Fruit fly (Drosophila melanogaster) whole organism, prepupa: Measurements from ENCODE around the gene CG8560.

ENCODE experiments used
- Blimp-1 ChIP-seq: fragments of 200-800 bp; sonication (Bioruptor generic); optimal IDR thresholded peaks from 3 replicates; lab custom pipeline; 2017; ENCODE audit warnings: missing biosample characterization, missing genetic modification characterization, mild to moderate bottlenecking, moderate library complexity, missing genetic modification reagents
- CG10669 ChIP-seq: fragments of 200-800 bp; sonication (Bioruptor generic); optimal IDR thresholded peaks from 3 replicates; lab custom pipeline; 2018; ENCODE audit warnings: missing biosample characterization, mild to moderate bottlenecking, missing genetic modification characterization, moderate library complexity
- CG11294 ChIP-seq: fragments of 200-800 bp; sonication (Bioruptor generic); IDR thresholded peaks from 2 replicates; pipeline ENCODE4 v1.3.6; 2022; ENCODE audit warnings: missing biosample characterization, missing genetic modification characterization
- CG11762 ChIP-seq: fragments of 200-800 bp; sonication (Bioruptor generic); optimal IDR thresholded peaks from 3 replicates; lab custom pipeline; 2016; ENCODE audit warnings: missing biosample characterization, missing genetic modification characterization; ENCODE audit not compliant: insufficient read depth
- CG11902 ChIP-seq: fragments of 200-800 bp; sonication (Bioruptor generic); optimal IDR thresholded peaks from 3 replicates; lab custom pipeline; 2016; ENCODE audit warnings: missing biosample characterization, missing genetic modification characterization
- CG1621 ChIP-seq: fragments of 200-800 bp; sonication (Bioruptor generic); optimal IDR thresholded peaks from 3 replicates; lab custom pipeline; 2018; ENCODE audit warnings: missing biosample characterization, mild to moderate bottlenecking, missing genetic modification characterization
- CG16779 ChIP-seq: fragments of 200-800 bp; sonication (Bioruptor generic); optimal IDR thresholded peaks from 3 replicates; lab custom pipeline; 2017; ENCODE audit warnings: missing biosample characterization, mild to moderate bottlenecking, missing genetic modification characterization
- CG3032 ChIP-seq: fragments of 200-800 bp; optimal IDR thresholded peaks from 2 replicates; lab custom pipeline; 2019; ENCODE audit warnings: missing biosample characterization, mild to moderate bottlenecking, missing genetic modification characterization, moderate library complexity
- CG31627 ChIP-seq: fragments of 200-800 bp; sonication (Bioruptor generic); optimal IDR thresholded peaks from 3 replicates; lab custom pipeline; 2016; ENCODE audit warnings: missing biosample characterization, missing genetic modification characterization
- CG32006 ChIP-seq: fragments of 200-800 bp; sonication (Bioruptor generic); optimal IDR thresholded peaks from 3 replicates; lab custom pipeline; 2017; ENCODE audit warnings: missing biosample characterization, mild to moderate bottlenecking, missing genetic modification characterization
- CG3919 ChIP-seq: fragments of 200-800 bp; sonication (Bioruptor generic); optimal IDR thresholded peaks from 3 replicates; lab custom pipeline; 2016; ENCODE audit warnings: missing biosample characterization, missing genetic modification characterization
- CG4318 ChIP-seq: fragments of 200-800 bp; sonication (Bioruptor generic); optimal IDR thresholded peaks from 3 replicates; lab custom pipeline; 2017; ENCODE audit warnings: missing biosample characterization, mild to moderate bottlenecking, missing genetic modification characterization
- CG6163 ChIP-seq: fragments of 200-800 bp; sonication (Bioruptor generic); IDR thresholded peaks from 3 replicates; pipeline ENCODE4 v1.3.6; 2022; ENCODE audit warnings: missing biosample characterization, missing genetic modification characterization
- CG6276 ChIP-seq: fragments of 200-800 bp; sonication (Bioruptor generic); optimal IDR thresholded peaks from 2 replicates; lab custom pipeline; 2017; ENCODE audit warnings: missing biosample characterization, mild to moderate bottlenecking, missing genetic modification characterization
- CG6792 ChIP-seq: fragments of 200-800 bp; sonication (Bioruptor generic); optimal IDR thresholded peaks from 3 replicates; lab custom pipeline; 2016; ENCODE audit warnings: missing biosample characterization, missing genetic modification characterization
- CG6808 ChIP-seq: fragments of 200-800 bp; sonication (Bioruptor generic); optimal IDR thresholded peaks from 3 replicates; lab custom pipeline; 2017; ENCODE audit warnings: missing biosample characterization, missing genetic modification characterization, mild to moderate bottlenecking, moderate library complexity, missing genetic modification reagents
- CG6854 ChIP-seq: fragments of 200-800 bp; sonication (Bioruptor generic); optimal IDR thresholded peaks from 2 replicates; lab custom pipeline; 2017; ENCODE audit warnings: missing biosample characterization, mild to moderate bottlenecking, missing genetic modification characterization
- CG7368 ChIP-seq: fragments of 200-800 bp; sonication (Bioruptor generic); optimal IDR thresholded peaks from 3 replicates; lab custom pipeline; 2016; ENCODE audit warnings: missing biosample characterization, missing genetic modification characterization
- CG8119 ChIP-seq: fragments of 200-800 bp; sonication (Bioruptor generic); IDR thresholded peaks from 3 replicates; pipeline ENCODE4 v1.3.6; 2022; ENCODE audit warnings: missing biosample characterization, missing genetic modification characterization
- CG8319 ChIP-seq: fragments of 200-800 bp; sonication (Bioruptor generic); optimal IDR thresholded peaks from 3 replicates; lab custom pipeline; 2016; ENCODE audit warnings: missing biosample characterization, missing genetic modification characterization
- CG8632 ChIP-seq: fragments of 200-800 bp; sonication (Bioruptor generic); optimal IDR thresholded peaks from 3 replicates; lab custom pipeline; 2016; ENCODE audit warnings: missing biosample characterization, missing genetic modification characterization
- CG9139 ChIP-seq: fragments of 200-800 bp; sonication (Bioruptor generic); optimal IDR thresholded peaks from 3 replicates; lab custom pipeline; 2017; ENCODE audit warnings: missing biosample characterization, mild to moderate bottlenecking, missing genetic modification characterization
- Eip75B ChIP-seq: fragments of 200-800 bp; sonication (Bioruptor generic); optimal IDR thresholded peaks from 3 replicates; lab custom pipeline; 2016; ENCODE audit warnings: missing biosample characterization, missing genetic modification characterization
- Eip78C ChIP-seq: fragments of 200-800 bp; sonication (Bioruptor generic); peaks from one replicate; lab custom pipeline; 2016; ENCODE audit warnings: missing biosample characterization, missing genetic modification characterization
- Eip93F ChIP-seq: fragments of 200-800 bp; sonication (Bioruptor generic); optimal IDR thresholded peaks from 2 replicates; lab custom pipeline; 2016; ENCODE audit warnings: missing biosample characterization, mild to moderate bottlenecking, missing genetic modification characterization
- Ets96B ChIP-seq: fragments of 200-800 bp; optimal IDR thresholded peaks from 2 replicates; lab custom pipeline; 2019; ENCODE audit warnings: missing biosample characterization, mild to moderate bottlenecking, missing genetic modification characterization, moderate library complexity
- Gug ChIP-seq: fragments of 200-800 bp; sonication (Bioruptor generic); IDR thresholded peaks from 2 replicates; pipeline ENCODE4 v1.3.6; 2022; ENCODE audit warnings: missing biosample characterization, missing genetic modification characterization
- Hr38 ChIP-seq: sonication (Bioruptor generic); optimal IDR thresholded peaks from 2 replicates; lab custom pipeline; 2016; ENCODE audit warnings: missing biosample characterization, missing genetic modification characterization
- Hr39 ChIP-seq: fragments of 200-800 bp; sonication (Bioruptor generic); optimal IDR thresholded peaks from 2 replicates; lab custom pipeline; 2016; ENCODE audit warnings: missing biosample characterization, missing genetic modification characterization
- Hr4 ChIP-seq: fragments of 200-800 bp; sonication (Bioruptor generic); optimal IDR thresholded peaks from 3 replicates; lab custom pipeline; 2016; ENCODE audit warnings: missing biosample characterization, missing genetic modification characterization
- Lpt ChIP-seq: fragments of 200-800 bp; sonication (Bioruptor generic); optimal IDR thresholded peaks from 3 replicates; lab custom pipeline; 2016; ENCODE audit warnings: missing biosample characterization, missing genetic modification characterization
- Met ChIP-seq: fragments of 200-800 bp; sonication (Bioruptor generic); optimal IDR thresholded peaks from 3 replicates; lab custom pipeline; 2016; ENCODE audit warnings: missing biosample characterization, missing genetic modification characterization
- OdsH ChIP-seq: fragments of 200-800 bp; sonication (Bioruptor generic); optimal IDR thresholded peaks from 3 replicates; lab custom pipeline; 2016; ENCODE audit warnings: missing biosample characterization, missing genetic modification characterization
- Smox ChIP-seq: fragments of 200-800 bp; sonication (Bioruptor generic); optimal IDR thresholded peaks from 3 replicates; lab custom pipeline; 2016; ENCODE audit warnings: missing biosample characterization, missing genetic modification characterization
- Sox102F ChIP-seq: fragments of 200-800 bp; sonication (Bioruptor generic); optimal IDR thresholded peaks from 2 replicates; lab custom pipeline; 2016; ENCODE audit warnings: missing biosample characterization, mild to moderate bottlenecking, missing genetic modification characterization
- Sox14 ChIP-seq: fragments of 200-800 bp; sonication (Bioruptor generic); optimal IDR thresholded peaks from 3 replicates; lab custom pipeline; 2016; ENCODE audit warnings: missing biosample characterization, missing genetic modification characterization
- Sox15 ChIP-seq: fragments of 200-800 bp; sonication (Bioruptor generic); optimal IDR thresholded peaks from 3 replicates; lab custom pipeline; 2016; ENCODE audit warnings: missing biosample characterization, missing genetic modification characterization
- acj6 ChIP-seq: fragments of 200-800 bp; sonication (Bioruptor generic); optimal IDR thresholded peaks from 3 replicates; lab custom pipeline; 2016; ENCODE audit warnings: missing biosample characterization, missing genetic modification characterization
- cyc ChIP-seq: fragments of 200-800 bp; sonication (Bioruptor generic); optimal IDR thresholded peaks from 3 replicates; lab custom pipeline; 2016; ENCODE audit warnings: missing biosample characterization, missing genetic modification characterization
- dac ChIP-seq: fragments of 200-800 bp; sonication (Bioruptor generic); optimal IDR thresholded peaks from 2 replicates; lab custom pipeline; 2017; ENCODE audit warnings: missing biosample characterization, mild to moderate bottlenecking, missing genetic modification characterization
- eg ChIP-seq: fragments of 200-800 bp; sonication (Bioruptor generic); IDR thresholded peaks from 3 replicates; pipeline ENCODE4 v1.3.6; 2022; ENCODE audit warnings: missing biosample characterization, missing genetic modification characterization
- esn ChIP-seq: fragments of 200-800 bp; sonication (Bioruptor generic); optimal IDR thresholded peaks from 2 replicates; lab custom pipeline; 2016; ENCODE audit warnings: missing biosample characterization, mild to moderate bottlenecking, missing genetic modification characterization, moderate library complexity
- fd85E ChIP-seq: fragments of 200-800 bp; sonication (Bioruptor generic); optimal IDR thresholded peaks from 3 replicates; lab custom pipeline; 2016; ENCODE audit warnings: missing biosample characterization, missing genetic modification characterization
- fkh ChIP-seq: fragments of 200-800 bp; sonication (Bioruptor generic); optimal IDR thresholded peaks from 3 replicates; lab custom pipeline; 2017; ENCODE audit warnings: missing biosample characterization, mild to moderate bottlenecking, missing genetic modification characterization, moderate library complexity
- lz ChIP-seq: fragments of 200-800 bp; sonication (Bioruptor generic); optimal IDR thresholded peaks from 3 replicates; lab custom pipeline; 2016; ENCODE audit warnings: missing biosample characterization, missing genetic modification characterization
- net ChIP-seq: fragments of 200-800 bp; sonication (Bioruptor generic); optimal IDR thresholded peaks from 3 replicates; lab custom pipeline; 2016; ENCODE audit warnings: missing biosample characterization, missing genetic modification characterization
- pdm3 ChIP-seq: fragments of 200-800 bp; sonication (Bioruptor generic); optimal IDR thresholded peaks from 3 replicates; lab custom pipeline; 2016; ENCODE audit warnings: missing biosample characterization, missing genetic modification characterization
- salr ChIP-seq, 2 experiments: fragments of 200-800 bp; sonication (Bioruptor generic); optimal IDR thresholded peaks; 3 replicates each; lab custom pipeline; 2016 to 2018; ENCODE audit warnings: missing biosample characterization in 2 of 2, missing genetic modification characterization in 2 of 2, mild to moderate bottlenecking in 1 of 2
- spab ChIP-seq: fragments of 200-800 bp; sonication (Bioruptor generic); optimal IDR thresholded peaks from 2 replicates; lab custom pipeline; 2017; ENCODE audit warnings: missing biosample characterization, mild to moderate bottlenecking, missing genetic modification characterization, missing genetic modification reagents
- ss ChIP-seq, 2 experiments: fragments of 200-800 bp; sonication (Bioruptor generic); optimal IDR thresholded peaks; 2 replicates in 1 of 2; 3 replicates in 1 of 2; lab custom pipeline; 2017 to 2018; ENCODE audit warnings: mild to moderate bottlenecking in 2 of 2, missing biosample characterization in 2 of 2, missing genetic modification characterization in 2 of 2, moderate library complexity in 1 of 2
- svp ChIP-seq: fragments of 200-800 bp; sonication (Bioruptor generic); peaks from one replicate; lab custom pipeline; 2016; ENCODE audit warnings: missing biosample characterization, missing genetic modification characterization
- topi ChIP-seq: fragments of 200-800 bp; sonication (Bioruptor generic); optimal IDR thresholded peaks from 3 replicates; lab custom pipeline; 2016; ENCODE audit warnings: missing biosample characterization, missing genetic modification characterization
- vri ChIP-seq: fragments of 200-800 bp; sonication (Bioruptor generic); optimal IDR thresholded peaks from 3 replicates; lab custom pipeline; 2016; ENCODE audit warnings: missing biosample characterization, mild to moderate bottlenecking, missing genetic modification characterization

CG8560 gene

DNA sequence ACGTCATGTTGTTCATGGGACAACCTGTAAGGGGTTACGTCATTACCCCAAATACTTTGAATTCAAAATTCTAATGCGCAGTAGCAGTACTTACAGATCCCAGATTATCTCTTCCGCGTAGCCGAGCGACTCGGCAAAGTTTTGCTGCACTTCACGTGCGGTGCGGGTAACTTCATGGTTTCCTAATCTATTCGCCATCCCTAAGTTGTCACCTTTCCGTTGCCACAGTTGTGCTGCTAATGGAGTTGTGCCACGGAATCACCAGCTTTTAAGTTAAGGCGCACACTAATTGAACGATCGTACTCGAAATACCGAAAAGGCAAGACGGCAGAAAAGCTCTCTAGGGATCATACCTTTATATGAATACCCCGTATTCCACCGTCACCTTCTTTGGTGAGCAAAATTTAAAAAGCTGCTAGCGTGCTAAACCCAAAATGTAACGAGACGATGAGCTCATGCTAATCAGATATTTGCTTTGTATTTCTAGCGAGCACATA lies 44.1 kb downstream of the CG8560 start, which contains the start of gene pst:
Gene pst, minus strand, starts transcription at position 437 of the 497 bp plus-strand sequence.
- TF ChIP-seq Eip75B (GFP tag; lab: Kevin White, UChicago) (no peak), eg (GFP tag; lab: Robert Waterston, UW) (no peak), acj6 (GFP tag; lab: Kevin White, UChicago) (no peak), CG16779 (tag; lab: Kevin White, UChicago) (no peak), Hr39 (GFP tag; lab: Kevin White, UChicago) (no peak), CG11902 (GFP tag; lab: Kevin White, UChicago) (no peak), cyc (peak; percentile 0), Sox102F (GFP tag; lab: Kevin White, UChicago) (no peak), Ets96B (tag; lab: Kevin White, UChicago) (no peak), CG11294 (GFP tag; lab: Robert Waterston, UW) (no peak), Smox (GFP tag; lab: Kevin White, UChicago) (no peak), Hr4 (no peak), Eip78C (GFP tag; lab: Kevin White, UChicago) (peak; percentile 71), fd85E (GFP tag; lab: Kevin White, UChicago) (peak; percentile 12), salr (GFP tag; optimal IDR thresholded peaks at IDR 0.05; lab: Kevin White, UChicago) (no peak), OdsH (no peak), Blimp-1 (GFP tag; lab: Kevin White, UChicago) (no peak), spab (GFP tag; lab: Kevin White, UChicago) (no peak), CG3919 (peak; percentile 8), Lpt (GFP tag; lab: Kevin White, UChicago) (no peak), CG8632 (no peak), CG10669 (GFP tag; lab: Kevin White, UChicago) (no peak), lz (GFP tag; lab: Kevin White, UChicago) (no peak), CG7368 (no peak), ss (GFP tag; optimal IDR thresholded peaks at IDR 0.05; lab: Kevin White, UChicago) (peak in 1 of 2 experiments; percentile 1), CG6163 (no peak), Sox15 (GFP tag; lab: Kevin White, UChicago) (no peak), CG3032 (tag; lab: Kevin White, UChicago) (no peak), fkh (GFP tag; lab: Kevin White, UChicago) (no peak), CG4318 (no peak), CG31627 (GFP tag; lab: Kevin White, UChicago) (no peak), svp (GFP tag; lab: Kevin White, UChicago) (peak; percentile 92), dac (GFP tag; lab: Kevin White, UChicago) (no peak), CG6854 (GFP tag; lab: Kevin White, UChicago) (peak; percentile 49), CG32006 (GFP tag; lab: Kevin White, UChicago) (no peak), CG9139 (GFP tag; lab: Kevin White, UChicago) (no peak), topi (GFP tag; lab: Kevin White, UChicago) (no peak), pdm3 (GFP tag; lab: Kevin White, UChicago) (no peak), CG6792 (GFP tag; lab: Kevin White, UChicago) (no peak), CG8319 (GFP tag; lab: Kevin White, UChicago) (no peak), net (GFP tag; lab: Kevin White, UChicago) (no peak), esn (GFP tag; lab: Kevin White, UChicago) (no peak), CG11762 (GFP tag; lab: Kevin White, UChicago) (no peak), CG8119 (GFP tag; lab: Robert Waterston, UW) (no peak), Hr38 (GFP tag; lab: Kevin White, UChicago) (no peak), CG6808 (GFP tag; lab: Kevin White, UChicago) (no peak), CG6276 (GFP tag; lab: Kevin White, UChicago) (no peak), CG1621 (tag; lab: Kevin White, UChicago) (no peak), Gug (no peak), Met (GFP tag; lab: Kevin White, UChicago) (no peak), Sox14 (GFP tag; lab: Kevin White, UChicago) (no peak), Eip93F (GFP tag; lab: Kevin White, UChicago) (no peak), vri (peak; percentile 46)
